Worm (Caenorhabditis elegans) whole organism, L4/young adult: Measurements from ENCODE around the gene Y57G11C.5.

Experiments
- W03F9.2 ChIP-seq: fragments of 150-350 bp; optimal IDR thresholded peaks from 2 replicates; lab custom pipeline; 2014; ENCODE audit warnings: missing biosample characterization, missing genetic modification characterization
- dao-5 ChIP-seq: sonication (generic microtip); optimal IDR thresholded peaks from 2 replicates; lab custom pipeline; 2016; ENCODE audit warnings: missing genotype, missing genetic modification characterization, moderate library complexity, missing compliant biosample characterization
- him-1 ChIP-seq: sonication (generic microtip); optimal IDR thresholded peaks from 2 replicates; lab custom pipeline; 2016; ENCODE audit warnings: missing genotype, missing genetic modification reagents, missing genetic modification characterization, missing compliant biosample characterization

- TF ChIP-seq him-1 (tag; lab: Kevin White, UChicago), result no peak
- no peak for TF ChIP-seq W03F9.2 (tag; lab: Kevin White, UChicago)
- no peak for TF ChIP-seq dao-5 (tag; lab: Kevin White, UChicago)
Observed at ce11 chrIV:14782211-14782610, 17.0 kb upstream of the Y57G11C.5 start, which contains the start of gene Y57G11C.1130.
